Fruit fly (Drosophila melanogaster): Measurements from ENCODE around the gene CG31251.

The CG31251 gene

DNA sequence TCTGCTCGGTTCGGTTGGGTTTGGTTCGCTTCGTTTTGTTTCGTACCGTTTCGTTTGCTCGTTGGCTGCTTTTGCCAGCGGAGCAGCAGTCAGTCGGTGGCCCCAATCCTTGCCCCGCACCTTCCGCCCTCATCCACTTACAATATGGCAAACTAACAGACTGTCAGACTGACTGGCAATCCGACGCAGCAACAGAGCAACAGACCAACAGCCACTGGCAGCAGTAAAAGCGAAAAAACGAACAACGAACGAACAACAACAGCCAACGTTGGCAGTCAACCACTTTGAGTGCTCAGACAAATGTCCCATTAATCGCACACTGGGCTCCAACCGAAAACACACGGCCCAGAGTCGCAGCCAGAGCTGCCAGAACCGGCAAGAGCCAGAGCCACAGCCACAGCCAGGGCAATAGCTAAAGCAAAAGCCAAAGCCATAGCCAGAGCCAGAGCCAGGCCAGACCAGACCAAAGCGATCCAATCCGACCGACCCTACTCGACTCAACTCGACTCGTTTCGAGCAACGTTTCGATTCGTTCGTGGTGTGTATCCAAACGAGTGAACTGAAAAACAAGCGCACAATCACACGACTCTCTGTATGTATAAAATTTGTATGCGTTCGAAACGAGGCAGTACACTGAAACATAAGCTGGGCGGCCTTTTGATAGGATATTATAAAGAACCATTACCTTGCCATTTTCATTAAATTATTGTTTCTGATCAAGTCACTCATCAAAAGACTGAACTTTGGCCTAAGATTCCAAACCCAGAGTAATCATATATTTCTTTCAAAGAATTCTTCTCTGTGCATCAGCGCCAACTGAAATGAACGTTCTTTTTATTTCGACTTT lies 19.2 kb upstream of the CG31251 start (continued):
- no peak for TF ChIP-seq h (optimal IDR thresholded peaks at IDR 0.05)
- peak; percentile 99 for TF ChIP-seq ind (GFP tag; optimal IDR thresholded peaks at IDR 0.05)
- peak; percentile 99 for TF ChIP-seq trh (GFP tag; optimal IDR thresholded peaks at IDR 0.05)
- TF ChIP-seq CG6175 (GFP tag; IDR thresholded peaks at IDR 0.05), result peak; percentile 97
- TF ChIP-seq pita (GFP tag; optimal IDR thresholded peaks at IDR 0.05), result no peak
- peak; percentile 99 for TF ChIP-seq Ada2b (GFP tag; IDR thresholded peaks at IDR 0.05)
- peak; percentile 76 for TF ChIP-seq fd102C (GFP tag; optimal IDR thresholded peaks at IDR 0.05)
- TF ChIP-seq CG1024 (GFP tag; IDR thresholded peaks at IDR 0.05), result peak; percentile 97
- peak; percentile 96 for TF ChIP-seq CG13296 (GFP tag; optimal IDR thresholded peaks at IDR 0.05)
- TF ChIP-seq CG2712 (tag; optimal IDR thresholded peaks at IDR 0.05), result peak; percentile 99
- no peak for TF ChIP-seq Sin3A (optimal IDR thresholded peaks at IDR 0.05)
- peak; percentile 99 for TF ChIP-seq CG12659 (GFP tag; optimal IDR thresholded peaks at IDR 0.05)
- peak; percentile 99 for TF ChIP-seq eyg (GFP tag; optimal IDR thresholded peaks at IDR 0.05)
- TF ChIP-seq Awh (GFP tag; IDR thresholded peaks at IDR 0.05), result peak; percentile 99
- peak; percentile 98 for TF ChIP-seq run (tag; optimal IDR thresholded peaks at IDR 0.05)
- no peak for TF ChIP-seq inv (GFP tag; IDR thresholded peaks at IDR 0.05; ENCODE audit: partially characterized antibody)
- TF ChIP-seq mam (GFP tag; optimal IDR thresholded peaks at IDR 0.05), result peak; percentile 99
- peak; percentile 93 for TF ChIP-seq Jarid2 (GFP tag; optimal IDR thresholded peaks at IDR 0.05)
- peak; percentile 80 for TF ChIP-seq CG30020 (tag; optimal IDR thresholded peaks at IDR 0.05)
- TF ChIP-seq scrt (GFP tag; optimal IDR thresholded peaks at IDR 0.05), result peak; percentile 96
- TF ChIP-seq Optix (GFP tag; IDR thresholded peaks at IDR 0.05), result peak; percentile 99
- peak; percentile 80 for TF ChIP-seq Hey (tag; optimal IDR thresholded peaks at IDR 0.05)
- peak; percentile 99 for TF ChIP-seq ems (GFP tag; optimal IDR thresholded peaks at IDR 0.05)
- TF ChIP-seq CG3407 (GFP tag; optimal IDR thresholded peaks at IDR 0.05), result peak; percentile 97
- peak; percentile 90 for TF ChIP-seq kah (GFP tag; optimal IDR thresholded peaks at IDR 0.05)
- TF ChIP-seq Hmx (GFP tag; optimal IDR thresholded peaks at IDR 0.05), result peak; percentile 94
- peak; percentile 99 for TF ChIP-seq Rx (GFP tag; IDR thresholded peaks at IDR 0.05)
- peak; percentile 33 for TF ChIP-seq gfzf (GFP tag; optimal IDR thresholded peaks at IDR 0.05)
- peak; percentile 83 for TF ChIP-seq CG13894 (tag; optimal IDR thresholded peaks at IDR 0.05)
- TF ChIP-seq Ssrp (tag; optimal IDR thresholded peaks at IDR 0.05), result peak; percentile 98
- TF ChIP-seq zen (tag; optimal IDR thresholded peaks at IDR 0.05), result peak; percentile 95
- peak; percentile 99 for TF ChIP-seq BtbVII (GFP tag; optimal IDR thresholded peaks at IDR 0.05)
- TF ChIP-seq CG17802 (tag; optimal IDR thresholded peaks at IDR 0.05), result peak; percentile 93

DNA sequence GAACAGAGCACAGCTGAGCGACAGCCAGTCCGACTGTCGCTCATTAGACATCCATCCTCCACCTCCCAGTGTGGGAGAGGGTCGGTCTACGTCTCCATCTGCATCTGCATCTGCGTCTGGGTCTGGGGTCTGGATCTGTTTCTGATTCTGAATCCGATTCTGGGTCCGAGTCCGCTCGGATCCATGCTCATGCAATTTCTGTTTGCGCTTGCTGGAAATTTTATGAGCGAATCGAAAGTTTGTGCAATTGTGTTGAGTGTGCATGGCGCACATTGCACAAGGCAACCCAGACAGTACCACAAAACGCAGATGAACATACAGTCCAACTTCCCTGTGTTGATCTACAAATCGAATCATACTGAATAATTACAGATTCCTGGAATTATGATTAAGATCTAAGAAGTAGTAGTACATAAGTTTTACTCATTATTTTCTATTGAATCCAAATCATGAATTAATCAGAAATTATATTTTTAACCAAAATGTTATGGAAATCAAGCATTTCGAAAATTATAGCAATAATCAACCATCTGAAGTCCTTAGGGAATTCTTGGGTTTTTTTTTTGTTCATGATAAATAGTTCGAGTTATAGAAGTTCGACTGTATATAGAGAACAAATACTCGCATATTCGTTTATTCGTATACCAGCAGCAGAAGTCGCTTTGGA lies 18.4 kb upstream of the CG31251 start:
- TF ChIP-seq CG12391 (tag; optimal IDR thresholded peaks at IDR 0.05) (no peak), BtbVII (GFP tag; optimal IDR thresholded peaks at IDR 0.05) (no peak), Bgb (GFP tag; IDR thresholded peaks at IDR 0.05; ENCODE audit: partially characterized antibody) (no peak), CG15011 (GFP tag; optimal IDR thresholded peaks at IDR 0.05) (no peak), mam (GFP tag; optimal IDR thresholded peaks at IDR 0.05) (peak; percentile 26), HLH54F (GFP tag; optimal IDR thresholded peaks at IDR 0.05) (no peak), Ravus (GFP tag; IDR thresholded peaks at IDR 0.05) (no peak), repo (GFP tag; optimal IDR thresholded peaks at IDR 0.05) (no peak), seq (GFP tag; IDR thresholded peaks at IDR 0.05) (no peak), scrt (GFP tag; optimal IDR thresholded peaks at IDR 0.05) (no peak), gfzf (GFP tag; optimal IDR thresholded peaks at IDR 0.05) (no peak), CG15479 (GFP tag; optimal IDR thresholded peaks at IDR 0.05) (peak; percentile 3), crc (GFP tag; optimal IDR thresholded peaks at IDR 0.05) (no peak), gce (GFP tag; IDR thresholded peaks at IDR 0.05) (no peak), HLH3B (GFP tag; IDR thresholded peaks at IDR 0.05) (no peak), Abd-B (GFP tag; optimal IDR thresholded peaks at IDR 0.05) (no peak), CG3407 (GFP tag; optimal IDR thresholded peaks at IDR 0.05) (no peak), bcd (GFP tag; optimal IDR thresholded peaks at IDR 0.05) (no peak), dpn (GFP tag; optimal IDR thresholded peaks at IDR 0.05) (no peak), Ptx1 (GFP tag; IDR thresholded peaks at IDR 0.05) (peak; percentile 35; the same call in 1 of the 2 replicates), kni (GFP tag; optimal IDR thresholded peaks at IDR 0.05) (no peak), Ssrp (tag; optimal IDR thresholded peaks at IDR 0.05) (peak; percentile 2)
